Fruit fly (Drosophila melanogaster) whole organism, pupa: ENCODE data around the gene Trim9.

Experiments
- CG10348 ChIP-seq: fragments of 200-800 bp; sonication (Bioruptor generic); IDR thresholded peaks from 2 replicates; pipeline ENCODE4 v1.3.6; 2022; ENCODE audit warnings: missing biosample characterization, missing genetic modification characterization
- CG12605 ChIP-seq: fragments of 200-800 bp; sonication (Bioruptor generic); IDR thresholded peaks from 2 replicates; pipeline ENCODE4 v1.3.6; 2022; ENCODE audit warnings: missing biosample characterization, missing genetic modification characterization
- CG13204 ChIP-seq: fragments of 200-800 bp; sonication (Bioruptor generic); optimal IDR thresholded peaks from 2 replicates; lab custom pipeline; 2018; ENCODE audit warnings: missing biosample characterization, mild to moderate bottlenecking, missing genetic modification characterization, moderate library complexity
- CG14655 ChIP-seq: fragments of 200-800 bp; sonication (Bioruptor generic); optimal IDR thresholded peaks from 3 replicates; lab custom pipeline; 2017; ENCODE audit warnings: mild to moderate bottlenecking, missing biosample characterization, missing genetic modification reagents, missing genetic modification characterization
- CG15710 ChIP-seq: fragments of 200-800 bp; sonication (Bioruptor generic); optimal IDR thresholded peaks from 2 replicates; lab custom pipeline; 2018; ENCODE audit warnings: missing biosample characterization, mild to moderate bottlenecking, missing genetic modification characterization, moderate library complexity
- CG17806 ChIP-seq: fragments of 200-800 bp; sonication (Bioruptor generic); optimal IDR thresholded peaks from 2 replicates; lab custom pipeline; 2018; ENCODE audit warnings: missing biosample characterization, mild to moderate bottlenecking, missing genetic modification characterization, moderate library complexity
- CG32121 ChIP-seq: fragments of 200-800 bp; sonication (Bioruptor generic); IDR thresholded peaks from 2 replicates; pipeline ENCODE4 v1.3.6; 2022; ENCODE audit warnings: missing biosample characterization, missing genetic modification characterization
- CG34367 ChIP-seq: fragments of 200-800 bp; sonication (Bioruptor generic); optimal IDR thresholded peaks from 2 replicates; lab custom pipeline; 2018; ENCODE audit warnings: missing biosample characterization, mild to moderate bottlenecking, missing genetic modification characterization
- CG4496 ChIP-seq: fragments of 200-800 bp; sonication (Bioruptor generic); IDR thresholded peaks from 3 replicates; pipeline ENCODE4 v1.3.6; 2022; ENCODE audit warnings: missing biosample characterization, missing genetic modification characterization
- CG8159 ChIP-seq: fragments of 200-800 bp; sonication (Bioruptor generic); optimal IDR thresholded peaks from 3 replicates; lab custom pipeline; 2018; ENCODE audit warnings: missing biosample characterization, mild to moderate bottlenecking, missing genetic modification characterization, moderate library complexity
- CG8301 ChIP-seq: fragments of 200-800 bp; sonication (Bioruptor generic); optimal IDR thresholded peaks from 2 replicates; lab custom pipeline; 2018; ENCODE audit warnings: missing biosample characterization, mild to moderate bottlenecking, missing genetic modification characterization
- CG9948 ChIP-seq: fragments of 200-800 bp; sonication (Bioruptor generic); optimal IDR thresholded peaks from 2 replicates; lab custom pipeline; 2018; ENCODE audit warnings: missing biosample characterization, mild to moderate bottlenecking, missing genetic modification characterization, moderate library complexity
- D1 ChIP-seq: fragments of 200-800 bp; sonication (Bioruptor generic); optimal IDR thresholded peaks from 2 replicates; lab custom pipeline; 2018; ENCODE audit warnings: missing biosample characterization, mild to moderate bottlenecking, missing genetic modification characterization, moderate library complexity
- EcR ChIP-seq: fragments of 200-800 bp; sonication (Bioruptor generic); optimal IDR thresholded peaks from 3 replicates; lab custom pipeline; 2019; ENCODE audit warnings: missing biosample characterization, missing genetic modification characterization, mild to moderate bottlenecking, moderate library complexity, missing genetic modification reagents
- Ets98B ChIP-seq: fragments of 200-800 bp; sonication (Bioruptor generic); IDR thresholded peaks from 2 replicates; pipeline ENCODE4 v1.3.6; 2022; ENCODE audit warnings: missing biosample characterization, missing genetic modification characterization
- Pif1A ChIP-seq: fragments of 200-800 bp; sonication (Bioruptor generic); optimal IDR thresholded peaks from 3 replicates; lab custom pipeline; 2016; ENCODE audit warnings: missing biosample characterization, missing genetic modification characterization
- Pif1B ChIP-seq: fragments of 200-800 bp; sonication (Bioruptor generic); optimal IDR thresholded peaks from 3 replicates; lab custom pipeline; 2016; ENCODE audit warnings: missing biosample characterization, missing genetic modification characterization
- Snoo ChIP-seq: fragments of 200-800 bp; sonication (Bioruptor generic); optimal IDR thresholded peaks from 3 replicates; lab custom pipeline; 2017; ENCODE audit warnings: missing biosample characterization, mild to moderate bottlenecking, missing genetic modification characterization, inconsistent platforms
- fd96Ca ChIP-seq: fragments of 200-800 bp; sonication (Bioruptor generic); IDR thresholded peaks from 3 replicates; pipeline ENCODE4 v1.3.6; 2022; ENCODE audit warnings: missing biosample characterization, missing genetic modification characterization
- gl ChIP-seq: fragments of 200-800 bp; sonication (Bioruptor generic); optimal IDR thresholded peaks from 2 replicates; lab custom pipeline; 2018; ENCODE audit warnings: missing biosample characterization, mild to moderate bottlenecking, missing genetic modification characterization
- rn ChIP-seq: fragments of 200-800 bp; sonication (Bioruptor generic); IDR thresholded peaks from 2 replicates; pipeline ENCODE4 v1.3.6; 2022; ENCODE audit warnings: missing biosample characterization, missing genetic modification characterization

Trim9 gene

DNA sequence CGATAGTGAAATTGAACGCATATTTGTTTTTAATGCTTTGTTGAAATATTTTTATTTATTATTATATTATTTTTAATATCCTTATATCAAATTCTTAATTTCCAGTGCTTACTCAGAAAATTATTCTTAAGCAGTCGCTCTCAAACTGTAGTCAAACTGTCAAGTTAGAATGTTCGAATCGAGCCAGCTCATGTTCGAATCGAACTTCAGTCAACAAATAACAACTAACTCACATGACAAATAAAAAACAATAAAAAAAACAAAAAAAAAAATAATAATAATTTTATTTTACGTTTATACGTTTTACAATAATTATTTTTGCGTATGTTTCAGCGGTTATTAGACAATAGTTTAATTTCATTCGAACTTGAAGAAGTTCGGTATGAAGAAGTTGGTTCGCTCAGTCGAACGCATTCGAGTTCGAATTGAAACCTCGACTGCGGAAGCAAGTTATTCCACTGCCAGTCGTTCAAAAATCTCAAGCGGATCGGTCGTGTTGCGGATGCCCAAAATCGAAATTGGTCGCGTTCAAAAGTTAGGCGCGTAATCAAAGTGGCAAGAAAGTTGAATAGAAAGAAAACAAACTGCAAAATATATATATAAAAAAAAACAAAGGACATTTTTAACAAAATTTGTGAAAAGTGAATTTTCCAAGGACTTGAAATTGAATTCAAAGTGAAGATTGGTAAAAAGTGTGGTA is at the start of gene Trim9:
TSS of gene Trim9 (plus strand) at position 463 of the 700 bp plus-strand sequence.
- TF ChIP-seq D1 (tag; lab: Kevin White, UChicago): no peak
- TF ChIP-seq EcR: no peak
- TF ChIP-seq, all 21 proteins: peak for 0

DNA sequence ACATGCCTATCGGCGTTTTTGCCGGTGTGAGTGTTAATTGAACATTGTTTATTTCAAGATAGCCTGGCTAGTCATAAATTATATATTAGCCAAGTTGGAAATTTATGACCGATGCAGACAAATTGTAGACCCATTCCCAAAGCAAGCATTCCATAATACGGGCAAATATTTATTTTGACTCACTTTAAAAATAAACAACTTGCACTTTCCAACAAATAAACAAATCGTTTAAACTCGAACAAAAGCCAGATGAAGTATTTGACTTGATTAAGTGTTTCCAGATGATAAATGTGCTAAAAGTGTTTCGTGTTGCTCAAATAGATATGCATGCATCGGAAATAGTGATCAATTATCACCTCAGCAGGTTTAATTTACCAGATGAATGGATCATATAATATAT is 49.2 kb upstream of the Trim9 start:
- TF ChIP-seq D1 (tag; lab: Kevin White, UChicago) (no peak), CG17806 (no peak), CG4496 (no peak), fd96Ca (GFP tag; lab: Robert Waterston, UW) (no peak), CG14655 (GFP tag; lab: Kevin White, UChicago) (no peak), CG12605 (GFP tag; lab: Robert Waterston, UW) (no peak), CG9948 (tag; lab: Kevin White, UChicago) (no peak), Pif1A (GFP tag; lab: Kevin White, UChicago) (no peak), CG15710 (tag; lab: Kevin White, UChicago) (no peak)

DNA sequence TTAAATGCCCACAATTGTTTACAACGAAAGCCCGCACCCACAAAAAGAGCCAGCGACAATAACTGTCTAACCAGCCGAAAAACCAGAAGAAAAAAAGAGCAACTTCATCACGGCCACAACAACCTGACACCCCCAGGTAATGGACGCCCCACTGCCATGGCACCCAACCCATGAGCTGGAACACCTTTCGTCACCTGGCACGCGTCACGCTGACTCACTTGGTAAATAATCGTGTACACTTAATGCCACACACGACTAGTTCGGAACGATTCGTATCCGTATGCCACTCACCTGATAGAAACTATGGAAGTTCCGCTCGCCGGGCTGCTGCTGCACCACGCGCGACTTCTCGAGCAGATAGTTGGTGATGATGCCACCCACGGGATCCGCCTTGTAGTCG is 48.3 kb upstream of the Trim9 start:
- TF ChIP-seq Pif1A (GFP tag; lab: Kevin White, UChicago) (no peak), CG32121 (no peak), Pif1B (GFP tag; lab: Kevin White, UChicago) (no peak), EcR (no peak), CG10348 (no peak), CG8159 (no peak), CG8301 (tag; lab: Kevin White, UChicago) (no peak), fd96Ca (GFP tag; lab: Robert Waterston, UW) (no peak), CG13204 (GFP tag; lab: Kevin White, UChicago) (no peak), CG9948 (tag; lab: Kevin White, UChicago) (no peak), CG4496 (no peak), CG34367 (no peak), gl (no peak), CG17806 (no peak)

DNA sequence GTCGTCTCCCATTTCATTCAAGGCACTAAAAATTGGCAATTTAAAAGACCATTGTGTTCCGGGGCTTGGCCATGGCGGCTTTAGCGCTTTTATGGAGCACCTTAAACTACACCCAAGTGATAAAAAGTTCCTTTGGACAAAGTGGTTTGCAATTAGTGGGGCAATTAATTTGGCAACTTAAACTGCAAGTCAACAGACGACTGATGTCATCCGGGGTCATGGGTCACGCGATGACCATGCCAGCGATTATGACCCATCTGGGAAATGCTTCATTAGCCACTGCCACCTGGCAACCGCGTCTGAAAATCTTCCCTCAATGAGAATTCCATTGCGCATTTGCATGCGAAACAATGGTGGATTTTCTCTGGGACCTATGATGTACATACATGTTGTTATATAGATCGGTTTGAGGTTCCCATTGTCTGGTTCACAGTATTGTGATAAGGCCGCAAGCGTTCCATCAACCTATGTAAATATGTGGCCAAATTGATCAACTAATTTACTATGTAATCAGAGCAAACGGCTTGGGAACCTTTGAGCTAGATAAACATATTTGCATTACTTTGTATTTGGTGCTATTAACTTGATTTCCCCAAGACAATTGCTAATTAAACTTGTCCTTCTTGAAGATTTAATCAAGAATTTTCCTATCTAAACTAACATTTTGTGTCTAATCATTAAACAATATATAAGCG is 47.4 kb upstream of the Trim9 start:
- TF ChIP-seq Pif1B (GFP tag; lab: Kevin White, UChicago) (no peak), CG15710 (tag; lab: Kevin White, UChicago) (no peak), CG17806 (no peak), Ets98B (GFP tag; lab: Robert Waterston, UW) (no peak), CG34367 (no peak), fd96Ca (GFP tag; lab: Robert Waterston, UW) (no peak), CG9948 (tag; lab: Kevin White, UChicago) (no peak)

DNA sequence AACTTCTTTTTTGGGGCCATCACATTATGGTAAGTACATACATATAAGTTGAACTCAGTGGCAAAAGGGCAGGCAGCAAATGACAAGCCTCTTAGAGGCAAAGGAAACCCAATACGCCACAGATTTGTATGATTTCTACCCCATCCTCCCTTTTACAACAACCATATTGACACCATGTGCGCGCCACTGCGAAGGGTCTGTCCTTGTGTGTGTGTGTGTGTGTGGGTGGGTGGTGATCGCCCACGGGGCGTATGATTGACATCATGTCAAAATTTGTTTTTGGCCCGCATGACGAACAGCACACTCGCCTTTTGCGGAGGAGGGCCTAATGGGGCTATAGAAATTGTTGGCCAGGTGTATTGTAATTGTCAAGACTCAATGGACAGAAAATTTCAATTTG is 45.1 kb upstream of the Trim9 start:
- no peak for TF ChIP-seq EcR
- TF ChIP-seq CG34367: no peak
- TF ChIP-seq gl: no peak
- TF ChIP-seq CG8159: no peak
- no peak for TF ChIP-seq Pif1B (GFP tag; lab: Kevin White, UChicago)
- TF ChIP-seq CG15710 (tag; lab: Kevin White, UChicago): no peak
- TF ChIP-seq Snoo (tag; lab: Kevin White, UChicago): no peak
- no peak for TF ChIP-seq CG12605 (GFP tag; lab: Robert Waterston, UW)
- no peak for TF ChIP-seq CG10348
- no peak for TF ChIP-seq CG4496

DNA sequence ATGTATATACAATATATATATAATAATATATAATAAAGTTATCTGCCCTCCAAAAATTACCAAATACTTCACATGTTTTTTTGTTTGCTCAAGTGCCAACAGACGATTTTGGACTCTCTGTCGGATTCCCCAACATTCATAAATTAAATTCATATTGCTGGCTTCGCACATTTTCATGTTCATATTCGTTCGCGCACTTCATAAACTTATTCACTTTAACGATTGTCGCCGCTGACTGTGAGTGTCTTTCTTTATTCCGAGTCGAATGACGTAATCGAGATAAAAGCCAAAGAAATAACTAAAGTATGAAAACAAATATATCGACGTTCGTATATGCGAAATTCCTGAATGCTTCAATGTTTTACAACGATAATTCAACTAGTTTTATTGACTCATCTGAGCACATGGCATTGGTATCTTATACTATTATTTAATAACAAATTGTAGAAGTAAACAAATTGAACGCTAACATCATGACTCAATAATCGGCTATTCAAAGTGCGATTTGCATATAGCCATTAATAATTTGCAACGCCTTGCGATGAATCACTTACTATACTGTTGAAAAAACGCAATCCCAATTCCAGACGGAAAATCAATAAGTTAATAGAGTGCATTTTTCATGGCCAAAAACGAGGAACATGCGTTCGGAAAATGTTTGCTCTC is 44.2 kb upstream of the Trim9 start:
- TF ChIP-seq fd96Ca (GFP tag; lab: Robert Waterston, UW): no peak
- TF ChIP-seq CG9948 (tag; lab: Kevin White, UChicago): no peak
- no peak for TF ChIP-seq Ets98B (GFP tag; lab: Robert Waterston, UW)
- TF ChIP-seq rn: no peak
- TF ChIP-seq CG8301 (tag; lab: Kevin White, UChicago): no peak
- no peak for TF ChIP-seq D1 (tag; lab: Kevin White, UChicago)
- no peak for TF ChIP-seq Pif1A (GFP tag; lab: Kevin White, UChicago)
- no peak for TF ChIP-seq CG14655 (GFP tag; lab: Kevin White, UChicago)
- no peak for TF ChIP-seq Pif1B (GFP tag; lab: Kevin White, UChicago)
- TF ChIP-seq CG32121: no peak
- TF ChIP-seq CG34367: no peak
- no peak for TF ChIP-seq EcR
- TF ChIP-seq CG15710 (tag; lab: Kevin White, UChicago): no peak
- no peak for TF ChIP-seq Snoo (tag; lab: Kevin White, UChicago)

DNA sequence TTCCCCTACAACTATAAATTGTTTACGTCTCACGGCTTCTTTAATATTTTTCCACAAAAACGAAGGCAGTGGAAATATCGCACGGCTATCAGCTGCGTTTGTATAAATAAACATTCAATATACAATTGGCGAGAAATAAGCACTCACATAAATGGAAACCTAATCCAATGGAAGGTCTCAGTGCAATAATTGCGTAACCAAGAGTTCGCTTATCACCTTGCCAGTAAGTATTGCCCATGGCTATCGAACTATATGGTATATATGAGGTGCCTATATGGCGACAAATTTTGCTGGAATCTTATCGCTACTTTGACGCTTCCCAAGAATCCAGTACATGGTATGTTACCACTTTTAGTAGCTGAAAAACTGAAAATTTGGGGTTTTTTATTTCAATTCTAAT is 42.4 kb upstream of the Trim9 start:
- TF ChIP-seq CG4496 (no peak), rn (no peak), CG34367 (no peak), Pif1B (GFP tag; lab: Kevin White, UChicago) (no peak), CG8159 (no peak), EcR (no peak), CG9948 (tag; lab: Kevin White, UChicago) (no peak), D1 (tag; lab: Kevin White, UChicago) (no peak), Ets98B (GFP tag; lab: Robert Waterston, UW) (no peak), fd96Ca (GFP tag; lab: Robert Waterston, UW) (no peak), CG13204 (GFP tag; lab: Kevin White, UChicago) (no peak), CG15710 (tag; lab: Kevin White, UChicago) (no peak), CG12605 (GFP tag; lab: Robert Waterston, UW) (no peak), CG17806 (no peak)
